Worm (Caenorhabditis elegans): ENCODE measurements around the gene ikke-1.

DNA sequence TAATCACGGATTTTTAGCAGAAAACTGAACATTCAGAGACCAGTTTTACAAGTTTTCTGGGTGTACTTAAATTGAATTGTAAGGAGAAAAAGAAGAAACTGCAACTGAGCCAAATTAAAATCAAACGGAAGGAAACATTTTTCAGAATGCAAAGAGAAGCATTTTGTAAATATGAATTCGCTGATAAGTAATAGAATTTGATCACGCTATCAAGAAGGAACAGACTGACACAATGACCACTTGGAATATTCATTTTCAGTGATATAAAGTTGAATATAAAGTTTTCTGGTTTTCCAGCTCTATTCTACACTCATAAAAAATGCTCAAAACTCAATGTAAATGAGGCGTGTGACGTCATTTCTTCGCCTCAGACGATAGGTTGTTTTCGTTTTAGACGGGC lies 16.4 kb downstream of the ikke-1 start:
- TF ChIP-seq C08G9.2 (tag; optimal IDR thresholded peaks at IDR 0.05), result no peak
- no peak for TF ChIP-seq ceh-45 (GFP tag; IDR thresholded peaks at IDR 0.05)
- no peak for TF ChIP-seq ama-1 (optimal IDR thresholded peaks at IDR 0.05)
- no peak for TF ChIP-seq hlh-15 (tag; optimal IDR thresholded peaks at IDR 0.05)
